Fruit fly (Drosophila melanogaster) whole organism, embryonic: Measurements from ENCODE around the gene Rabex-5.

Experiments
- Ada2b ChIP-seq: fragments of 200-800 bp; sonication (Bioruptor generic); IDR thresholded peaks from 2 replicates; pipeline ENCODE4 v1.3.6; 2022; ENCODE audit warnings: missing biosample characterization, missing genetic modification characterization
- Atf6 ChIP-seq: fragments of 200-800 bp; sonication (Bioruptor generic); IDR thresholded peaks from 2 replicates; pipeline ENCODE4 v1.3.6; 2022; ENCODE audit warnings: missing biosample characterization, missing genetic modification characterization
- Bdp1 ChIP-seq: fragments of 200-800 bp; sonication (Bioruptor generic); optimal IDR thresholded peaks from 3 replicates; lab custom pipeline; 2016; ENCODE audit warnings: missing biosample characterization, missing genetic modification characterization
- CG1024 ChIP-seq: fragments of 200-800 bp; sonication (Bioruptor generic); IDR thresholded peaks from 2 replicates; pipeline ENCODE4 v1.3.6; 2022; ENCODE audit warnings: missing biosample characterization, missing genetic modification characterization
- CG10543 ChIP-seq: fragments of 200-800 bp; sonication (Bioruptor generic); optimal IDR thresholded peaks from 3 replicates; lab custom pipeline; 2017; ENCODE audit warnings: missing biosample characterization, mild to moderate bottlenecking, missing genetic modification characterization, moderate library complexity
- CG11398 ChIP-seq: fragments of 200-800 bp; sonication (Bioruptor generic); optimal IDR thresholded peaks from 2 replicates; lab custom pipeline; 2016; ENCODE audit warnings: missing biosample characterization, missing genetic modification characterization
- CG11456 ChIP-seq: fragments of 200-800 bp; sonication (Bioruptor generic); IDR thresholded peaks from 3 replicates; pipeline ENCODE4 v1.3.6; 2022; ENCODE audit warnings: missing biosample characterization, missing genetic modification characterization
- CG13424 ChIP-seq: fragments of 200-800 bp; sonication (Bioruptor generic); optimal IDR thresholded peaks from 2 replicates; lab custom pipeline; 2019; ENCODE audit warnings: missing biosample characterization, mild to moderate bottlenecking, missing genetic modification characterization, moderate library complexity
- CG13894 ChIP-seq: fragments of 200-800 bp; sonication (Bioruptor generic); optimal IDR thresholded peaks from 3 replicates; lab custom pipeline; 2018; ENCODE audit warnings: missing biosample characterization, mild to moderate bottlenecking, missing genetic modification characterization, moderate library complexity
- CG15011 ChIP-seq: fragments of 200-800 bp; sonication (Bioruptor generic); optimal IDR thresholded peaks from 3 replicates; lab custom pipeline; 2018; ENCODE audit warnings: missing biosample characterization, mild to moderate bottlenecking, missing genetic modification characterization
- CG15073 ChIP-seq: fragments of 200-800 bp; sonication (Bioruptor generic); optimal IDR thresholded peaks from 2 replicates; lab custom pipeline; 2016; ENCODE audit warnings: missing biosample characterization, missing genetic modification characterization
- CG16813 ChIP-seq: fragments of 200-800 bp; sonication (Bioruptor generic); IDR thresholded peaks from 3 replicates; pipeline ENCODE4 v1.3.6; 2022; ENCODE audit warnings: missing biosample characterization, missing genetic modification characterization; ENCODE audit not compliant: partially characterized antibody
- CG16815 ChIP-seq: fragments of 200-800 bp; sonication (Bioruptor generic); optimal IDR thresholded peaks from 3 replicates; lab custom pipeline; 2017; ENCODE audit warnings: missing biosample characterization, mild to moderate bottlenecking, missing genetic modification characterization
- CG18619 ChIP-seq: fragments of 200-800 bp; sonication (Bioruptor generic); optimal IDR thresholded peaks from 3 replicates; lab custom pipeline; 2017; ENCODE audit warnings: missing biosample characterization, mild to moderate bottlenecking, missing genetic modification characterization
- CG2120 ChIP-seq: fragments of 200-800 bp; sonication (Bioruptor generic); optimal IDR thresholded peaks from 3 replicates; lab custom pipeline; 2016; ENCODE audit warnings: missing biosample characterization, missing genetic modification characterization
- CG2875 ChIP-seq: fragments of 200-800 bp; sonication (Bioruptor generic); optimal IDR thresholded peaks from 2 replicates; lab custom pipeline; 2017; ENCODE audit warnings: missing biosample characterization, mild to moderate bottlenecking, missing genetic modification characterization, missing genetic modification reagents
- CG31388 ChIP-seq: fragments of 200-800 bp; sonication (Bioruptor generic); optimal IDR thresholded peaks from 2 replicates; lab custom pipeline; 2016; ENCODE audit warnings: missing biosample characterization, missing genetic modification characterization
- CG31441 ChIP-seq: fragments of 200-800 bp; sonication (Bioruptor generic); IDR thresholded peaks from 2 replicates; pipeline ENCODE4 v1.3.6; 2022; ENCODE audit warnings: missing biosample characterization, missing genetic modification characterization
- CG3995 ChIP-seq: fragments of 200-800 bp; sonication (Bioruptor generic); optimal IDR thresholded peaks from 3 replicates; lab custom pipeline; 2016; ENCODE audit warnings: missing biosample characterization, missing genetic modification characterization
- CG4360 ChIP-seq: fragments of 200-800 bp; sonication (Bioruptor generic); IDR thresholded peaks from 2 replicates; pipeline ENCODE4 v1.3.6; 2022; ENCODE audit warnings: missing biosample characterization, missing genetic modification characterization
- Dad ChIP-seq: fragments of 200-800 bp; sonication (Bioruptor generic); optimal IDR thresholded peaks from 3 replicates; lab custom pipeline; 2016; ENCODE audit warnings: missing biosample characterization, missing genetic modification characterization
- Dp ChIP-seq: fragments of 200-800 bp; sonication (Bioruptor generic); optimal IDR thresholded peaks from 2 replicates; lab custom pipeline; 2018; ENCODE audit warnings: missing biosample characterization, mild to moderate bottlenecking, missing genetic modification characterization, moderate library complexity
- Hr78 ChIP-seq, 2 experiments: fragments of 200-800 bp in 1 of 2; fragments of >200 bp in 1 of 2; sonication (Bioruptor generic) in 1 of 2; optimal IDR thresholded peaks; 2 replicates each; lab custom pipeline; 2017 to 2019; ENCODE audit warnings: missing biosample characterization in 2 of 2, missing genetic modification characterization in 2 of 2, mild to moderate bottlenecking in 1 of 2, moderate library complexity in 1 of 2
- Kr ChIP-seq: fragments of 200-800 bp; sonication (Bioruptor generic); optimal IDR thresholded peaks from 2 replicates; lab custom pipeline; 2017; ENCODE audit warnings: missing biosample characterization, mild to moderate bottlenecking, missing genetic modification characterization
- Lhr ChIP-seq: fragments of 200-800 bp; sonication (Bioruptor generic); optimal IDR thresholded peaks from 3 replicates; lab custom pipeline; 2017; ENCODE audit warnings: mild to moderate bottlenecking, missing biosample characterization, missing genetic modification reagents, missing genetic modification characterization
- NFAT ChIP-seq: fragments of 200-800 bp; sonication (Bioruptor generic); IDR thresholded peaks from 2 replicates; pipeline ENCODE4 v1.3.6; 2022; ENCODE audit warnings: missing biosample characterization, missing genetic modification characterization
- Optix ChIP-seq: fragments of 200-800 bp; sonication (Bioruptor generic); IDR thresholded peaks from 3 replicates; pipeline ENCODE4 v1.3.6; 2022; ENCODE audit warnings: missing biosample characterization, missing genetic modification characterization
- Rfx ChIP-seq: fragments of 200-800 bp; sonication (Bioruptor generic); IDR thresholded peaks from 2 replicates; pipeline ENCODE4 v1.3.6; 2022; ENCODE audit warnings: missing biosample characterization, missing genetic modification characterization
- ase ChIP-seq: fragments of 200-800 bp; sonication (Bioruptor generic); IDR thresholded peaks from 3 replicates; pipeline ENCODE4 v1.3.6; 2022; ENCODE audit warnings: missing biosample characterization, missing genetic modification characterization
- bcd ChIP-seq: fragments of 200-800 bp; sonication (Bioruptor generic); optimal IDR thresholded peaks from 2 replicates; lab custom pipeline; 2017; ENCODE audit warnings: missing biosample characterization, mild to moderate bottlenecking, missing genetic modification characterization
- btn ChIP-seq: fragments of 200-800 bp; sonication (Bioruptor generic); optimal IDR thresholded peaks from 2 replicates; lab custom pipeline; 2016; ENCODE audit warnings: missing biosample characterization, missing genetic modification characterization
- cg ChIP-seq: fragments of 200-800 bp; sonication (Bioruptor generic); optimal IDR thresholded peaks from 3 replicates; lab custom pipeline; 2019; ENCODE audit warnings: missing biosample characterization, mild to moderate bottlenecking, missing genetic modification characterization, moderate library complexity
- chinmo ChIP-seq: fragments of 200-800 bp; sonication (Bioruptor generic); IDR thresholded peaks from 4 replicates; pipeline ENCODE4 v1.3.6; 2022; ENCODE audit warnings: missing biosample characterization, missing genetic modification characterization; ENCODE audit not compliant: partially characterized antibody
- disco-r ChIP-seq: fragments of 200-800 bp; sonication (Bioruptor generic); optimal IDR thresholded peaks from 2 replicates; lab custom pipeline; 2016; ENCODE audit warnings: missing biosample characterization, missing genetic modification characterization
- dmrt11E ChIP-seq: fragments of 200-800 bp; sonication (Bioruptor generic); optimal IDR thresholded peaks from 3 replicates; lab custom pipeline; 2018; ENCODE audit warnings: missing biosample characterization, mild to moderate bottlenecking, missing genetic modification characterization, moderate library complexity
- exex ChIP-seq: fragments of 200-800 bp; sonication (Bioruptor generic); optimal IDR thresholded peaks from 4 replicates; lab custom pipeline; 2018; ENCODE audit warnings: missing biosample characterization, mild to moderate bottlenecking, missing genetic modification characterization, moderate library complexity
- gem ChIP-seq: fragments of 200-800 bp; sonication (Bioruptor generic); optimal IDR thresholded peaks from 2 replicates; lab custom pipeline; 2019; ENCODE audit warnings: missing biosample characterization, mild to moderate bottlenecking, missing genetic modification characterization, moderate library complexity
- h ChIP-seq: fragments of >200 bp; optimal IDR thresholded peaks from 2 replicates; lab custom pipeline; 2017
- hkb ChIP-seq, 2 experiments: fragments of 200-800 bp in 1 of 2; fragments of >200 bp in 1 of 2; sonication (Bioruptor generic) in 1 of 2; IDR thresholded peaks in 1 of 2; optimal IDR thresholded peaks in 1 of 2; 2 replicates each; pipeline versions ENCODE4 v1.3.6 to Lab custom; 2017 to 2022; ENCODE audit warnings: missing biosample characterization in 1 of 2, missing genetic modification characterization in 1 of 2
- lola ChIP-seq, 3 experiments: fragments of >200 bp in 2 of 3; fragments of 200-800 bp in 1 of 3; sonication (Bioruptor generic) in 1 of 3; optimal IDR thresholded peaks; 2 replicates each; lab custom pipeline; 2017 to 2019; ENCODE audit warnings: missing biosample characterization in 3 of 3, missing genetic modification characterization in 3 of 3, mild to moderate bottlenecking in 1 of 3, moderate library complexity in 1 of 3
- lov ChIP-seq, 2 experiments: fragments of 200-800 bp in 1 of 2; fragments of >200 bp in 1 of 2; sonication (Bioruptor generic) in 1 of 2; IDR thresholded peaks in 1 of 2; optimal IDR thresholded peaks in 1 of 2; 2 replicates in 1 of 2; 3 replicates in 1 of 2; pipeline versions ENCODE4 v1.3.6 to Lab custom; 2017 to 2022; ENCODE audit warnings: missing biosample characterization in 1 of 2, missing genetic modification characterization in 1 of 2
- nom ChIP-seq: fragments of 200-800 bp; sonication (Bioruptor generic); optimal IDR thresholded peaks from 2 replicates; lab custom pipeline; 2017; ENCODE audit warnings: missing biosample characterization, missing genetic modification characterization, mild to moderate bottlenecking, moderate library complexity, missing genetic modification reagents
- oc ChIP-seq: fragments of 200-800 bp; sonication (Bioruptor generic); optimal IDR thresholded peaks from 2 replicates; lab custom pipeline; 2018; ENCODE audit warnings: missing biosample characterization, mild to moderate bottlenecking, missing genetic modification characterization, moderate library complexity
- otp ChIP-seq: fragments of 200-800 bp; sonication (Bioruptor generic); IDR thresholded peaks from 3 replicates; pipeline ENCODE4, ENCODE4 v1.3.6; 2022; ENCODE audit warnings: missing biosample characterization, missing genetic modification characterization
- pum ChIP-seq: fragments of 200-800 bp; sonication (Bioruptor generic); optimal IDR thresholded peaks from 2 replicates; lab custom pipeline; 2016; ENCODE audit warnings: missing biosample characterization, missing genetic modification characterization
- ranshi ChIP-seq: fragments of 200-800 bp; sonication (Bioruptor generic); IDR thresholded peaks from 2 replicates; pipeline ENCODE4 v1.3.6; 2022; ENCODE audit warnings: missing biosample characterization, missing genetic modification characterization
- rib ChIP-seq: fragments of 200-800 bp; sonication (Bioruptor generic); IDR thresholded peaks from 2 replicates; pipeline ENCODE4 v1.3.6; 2022; ENCODE audit warnings: missing biosample characterization, missing genetic modification characterization
- ro ChIP-seq: fragments of 200-800 bp; sonication (Bioruptor generic); IDR thresholded peaks from 2 replicates; pipeline ENCODE4 v1.3.6; 2022; ENCODE audit warnings: missing biosample characterization, missing genetic modification characterization
- scrt ChIP-seq: fragments of 200-800 bp; sonication (Bioruptor generic); optimal IDR thresholded peaks from 2 replicates; lab custom pipeline; 2018; ENCODE audit warnings: missing biosample characterization, mild to moderate bottlenecking, missing genetic modification characterization, moderate library complexity

Rabex-5 gene

DNA sequence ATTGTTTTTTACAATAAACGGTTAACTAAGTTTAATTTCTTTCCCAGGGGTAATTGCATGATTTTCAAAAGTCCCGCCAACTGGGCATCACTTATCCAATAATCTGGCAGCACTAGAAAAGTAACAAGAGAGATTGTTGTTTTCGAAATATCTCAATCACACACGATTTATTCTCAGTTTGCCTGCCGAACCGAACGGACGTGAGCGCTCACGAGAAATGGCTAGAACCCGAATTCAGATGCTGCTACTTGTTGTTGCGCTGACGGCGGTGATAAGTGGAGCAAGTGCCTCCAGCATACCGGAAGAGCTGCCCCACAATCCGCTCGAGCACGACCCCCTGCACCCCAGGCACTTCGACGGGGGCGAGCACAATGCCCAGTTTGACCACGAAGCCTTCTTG lies 2.8 kb downstream of the Rabex-5 start, which contains the start of gene scf (continued):
- TF ChIP-seq bcd (GFP tag; lab: Kevin White, UChicago) (no peak), h (no peak), CG4360 (GFP tag; lab: Robert Waterston, UW) (peak; percentile 53; the same call in 1 of the 2 replicates), lola (GFP tag; optimal IDR thresholded peaks at IDR 0.05; lab: Kevin White, UChicago) (no peak), CG16813 (GFP tag; lab: Robert Waterston, UW) (peak; percentile 33; the same call in 1 of the 3 replicates), CG15011 (GFP tag; lab: Kevin White, UChicago) (no peak), cg (GFP tag; lab: Kevin White, UChicago) (no peak), CG3995 (GFP tag; lab: Kevin White, UChicago) (peak; percentile 78), CG11398 (no peak), CG13894 (tag; lab: Kevin White, UChicago) (peak; percentile 40), chinmo (GFP tag; lab: Robert Waterston, UW) (peak; percentile 63; the same call in 2 of the 4 replicates), rib (GFP tag; lab: Robert Waterston, UW) (0 out of 2 replicates have a peak, but pooled peaks have one; percentile 13), NFAT (GFP tag; lab: Robert Waterston, UW) (no peak), dmrt11E (tag; lab: Kevin White, UChicago) (no peak), Rfx (GFP tag; lab: Robert Waterston, UW) (peak; percentile 59), CG13424 (tag; lab: Kevin White, UChicago) (no peak), Optix (GFP tag; lab: Robert Waterston, UW) (no peak), btn (no peak), CG16815 (GFP tag; lab: Kevin White, UChicago) (no peak), nom (GFP tag; lab: Kevin White, UChicago) (peak; percentile 38), Lhr (GFP tag; lab: Kevin White, UChicago) (no peak), gem (tag; lab: Kevin White, UChicago) (no peak), CG11456 (GFP tag; lab: Robert Waterston, UW) (peak; percentile 49; the same call in 1 of the 3 replicates), Atf6 (GFP tag; lab: Robert Waterston, UW) (0 out of 2 replicates have a peak, but pooled peaks have one; percentile 24), CG2875 (no peak), hkb (optimal IDR thresholded peaks at IDR 0.05; lab: Kevin White, UChicago) (no peak), hkb (GFP tag; IDR thresholded peaks at IDR 0.05; lab: Robert Waterston, UW) (peak; percentile 48), oc (no peak), pum (GFP tag; lab: Kevin White, UChicago) (no peak), CG2120 (GFP tag; lab: Kevin White, UChicago) (no peak), Kr (GFP tag; lab: Kevin White, UChicago) (no peak), ranshi (GFP tag; lab: Robert Waterston, UW) (peak; percentile 37; the same call in 1 of the 2 replicates), otp (GFP tag; lab: Robert Waterston, UW) (peak; percentile 12; the same call in 1 of the 3 replicates), lov (optimal IDR thresholded peaks at IDR 0.05; lab: Kevin White, UChicago) (no peak), lov (GFP tag; IDR thresholded peaks at IDR 0.05; lab: Robert Waterston, UW) (peak; percentile 54; the same call in 1 of the 3 replicates), scrt (GFP tag; lab: Kevin White, UChicago) (no peak), CG15073 (no peak), disco-r (GFP tag; lab: Kevin White, UChicago) (no peak), Hr78 (GFP tag; optimal IDR thresholded peaks at IDR 0.05; lab: Kevin White, UChicago) (no peak), CG31441 (GFP tag; lab: Robert Waterston, UW) (no peak), Bdp1 (GFP tag; lab: Kevin White, UChicago) (no peak), Dad (GFP tag; lab: Kevin White, UChicago) (no peak), Ada2b (GFP tag; lab: Robert Waterston, UW) (no peak), CG10543 (GFP tag; lab: Kevin White, UChicago) (no peak), ase (GFP tag; lab: Robert Waterston, UW) (no peak), ro (peak; percentile 40; the same call in 1 of the 2 replicates), CG31388 (GFP tag; lab: Kevin White, UChicago) (no peak), CG18619 (GFP tag; lab: Kevin White, UChicago) (no peak), Dp (GFP tag; lab: Kevin White, UChicago) (peak; percentile 91), exex (tag; lab: Kevin White, UChicago) (no peak), CG1024 (GFP tag; lab: Robert Waterston, UW) (no peak)
